Worm (Caenorhabditis elegans): ENCODE data around the gene C12D5.9.

ce11 chrV:7708525-7708924, 18.7 kb upstream of the C12D5.9 start, which contains the start of gene ZK105.11:
- TF ChIP-seq ceh-22 (tag; optimal IDR thresholded peaks at IDR 0.05) (no peak), unc-86 (tag; optimal IDR thresholded peaks at IDR 0.05) (no peak), pag-3 (tag; optimal IDR thresholded peaks at IDR 0.05; ENCODE audit: borderline replicate concordance) (no peak), Y22D7AL.16 (tag; optimal IDR thresholded peaks at IDR 0.05) (no peak), lim-6 (tag; optimal IDR thresholded peaks at IDR 0.05) (no peak), unc-55 (GFP tag; optimal IDR thresholded peaks at IDR 0.05) (no peak)

Measured in whole organism, late embryonic.